Worm (Caenorhabditis elegans): ENCODE measurements around the gene Y116A8B.1.

ce11 chrIV:17199706-17200105 is 16.4 kb upstream of the Y116A8B.1 start:
- TF ChIP-seq ceh-83 (GFP tag; optimal IDR thresholded peaks at IDR 0.05), result no peak
- no peak for TF ChIP-seq nhr-28 (tag; optimal IDR thresholded peaks at IDR 0.05)
- TF ChIP-seq sem-2 (GFP tag; optimal IDR thresholded peaks at IDR 0.05), result no peak
- no peak for TF ChIP-seq elt-3 (tag; optimal IDR thresholded peaks at IDR 0.05)
